Fruit fly (Drosophila melanogaster) whole organism, prepupa: ENCODE results near the gene Hmbs.

Experiments
- CG4318 ChIP-seq: fragments of 200-800 bp; sonication (Bioruptor generic); optimal IDR thresholded peaks from 3 replicates; lab custom pipeline; 2017; ENCODE audit warnings: missing biosample characterization, mild to moderate bottlenecking, missing genetic modification characterization
- CG8319 ChIP-seq: fragments of 200-800 bp; sonication (Bioruptor generic); optimal IDR thresholded peaks from 3 replicates; lab custom pipeline; 2016; ENCODE audit warnings: missing biosample characterization, missing genetic modification characterization
- Hr39 ChIP-seq: fragments of 200-800 bp; sonication (Bioruptor generic); optimal IDR thresholded peaks from 2 replicates; lab custom pipeline; 2016; ENCODE audit warnings: missing biosample characterization, missing genetic modification characterization
- Sox14 ChIP-seq: fragments of 200-800 bp; sonication (Bioruptor generic); optimal IDR thresholded peaks from 3 replicates; lab custom pipeline; 2016; ENCODE audit warnings: missing biosample characterization, missing genetic modification characterization

DNA sequence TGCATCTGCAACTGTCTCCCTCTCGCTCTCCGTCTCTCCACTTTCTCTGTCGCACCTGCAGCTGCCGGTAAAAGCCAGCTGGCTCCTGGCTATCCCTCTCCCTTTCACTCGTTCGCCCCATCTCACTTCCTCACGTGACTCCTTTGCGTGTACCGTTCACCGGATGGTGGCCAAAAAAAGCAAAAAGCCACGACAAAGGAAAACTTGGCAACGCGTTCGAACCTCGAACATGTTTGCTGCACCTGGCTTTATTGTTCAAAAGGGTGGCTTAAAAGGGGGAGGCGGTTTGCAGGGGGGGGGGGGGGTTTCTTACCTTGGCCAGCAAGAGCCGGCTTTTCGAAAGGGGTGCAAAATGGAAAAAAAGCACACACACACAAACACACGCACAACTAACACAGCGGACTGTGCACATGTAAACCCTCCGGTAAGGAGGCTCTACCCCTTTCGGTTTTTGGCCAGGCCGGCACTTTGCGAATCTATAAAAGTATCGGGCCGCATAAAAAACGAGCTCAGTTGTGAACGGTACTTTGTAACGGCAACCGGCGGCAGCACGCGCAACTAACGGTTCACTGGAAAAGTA, 35.5 kb downstream of the Hmbs start, which contains the start of gene ru:
- TF ChIP-seq Hr39 (GFP tag; lab: Kevin White, UChicago) (no peak), CG8319 (GFP tag; lab: Kevin White, UChicago) (no peak), CG4318 (GFP tag; lab: Kevin White, UChicago) (no peak), Sox14 (GFP tag; lab: Kevin White, UChicago) (no peak)
